Fruit fly (Drosophila melanogaster) whole organism, prepupa: ENCODE measurements around the gene Fancm.

ENCODE experiments used
- Blimp-1 ChIP-seq: fragments of 200-800 bp; sonication (Bioruptor generic); optimal IDR thresholded peaks from 3 replicates; lab custom pipeline; 2017; ENCODE audit warnings: missing biosample characterization, missing genetic modification characterization, mild to moderate bottlenecking, moderate library complexity, missing genetic modification reagents
- CG11762 ChIP-seq: fragments of 200-800 bp; sonication (Bioruptor generic); optimal IDR thresholded peaks from 3 replicates; lab custom pipeline; 2016; ENCODE audit warnings: missing biosample characterization, missing genetic modification characterization; ENCODE audit not compliant: insufficient read depth
- CG16779 ChIP-seq: fragments of 200-800 bp; sonication (Bioruptor generic); optimal IDR thresholded peaks from 3 replicates; lab custom pipeline; 2017; ENCODE audit warnings: missing biosample characterization, mild to moderate bottlenecking, missing genetic modification characterization
- CG32006 ChIP-seq: fragments of 200-800 bp; sonication (Bioruptor generic); optimal IDR thresholded peaks from 3 replicates; lab custom pipeline; 2017; ENCODE audit warnings: missing biosample characterization, mild to moderate bottlenecking, missing genetic modification characterization
- CG9139 ChIP-seq: fragments of 200-800 bp; sonication (Bioruptor generic); optimal IDR thresholded peaks from 3 replicates; lab custom pipeline; 2017; ENCODE audit warnings: missing biosample characterization, mild to moderate bottlenecking, missing genetic modification characterization
- Hr4 ChIP-seq: fragments of 200-800 bp; sonication (Bioruptor generic); optimal IDR thresholded peaks from 3 replicates; lab custom pipeline; 2016; ENCODE audit warnings: missing biosample characterization, missing genetic modification characterization
- Lpt ChIP-seq: fragments of 200-800 bp; sonication (Bioruptor generic); optimal IDR thresholded peaks from 3 replicates; lab custom pipeline; 2016; ENCODE audit warnings: missing biosample characterization, missing genetic modification characterization
- Sox15 ChIP-seq: fragments of 200-800 bp; sonication (Bioruptor generic); optimal IDR thresholded peaks from 3 replicates; lab custom pipeline; 2016; ENCODE audit warnings: missing biosample characterization, missing genetic modification characterization
- cyc ChIP-seq: fragments of 200-800 bp; sonication (Bioruptor generic); optimal IDR thresholded peaks from 3 replicates; lab custom pipeline; 2016; ENCODE audit warnings: missing biosample characterization, missing genetic modification characterization
- dac ChIP-seq: fragments of 200-800 bp; sonication (Bioruptor generic); optimal IDR thresholded peaks from 2 replicates; lab custom pipeline; 2017; ENCODE audit warnings: missing biosample characterization, mild to moderate bottlenecking, missing genetic modification characterization
- spab ChIP-seq: fragments of 200-800 bp; sonication (Bioruptor generic); optimal IDR thresholded peaks from 2 replicates; lab custom pipeline; 2017; ENCODE audit warnings: missing biosample characterization, mild to moderate bottlenecking, missing genetic modification characterization, missing genetic modification reagents
- vri ChIP-seq: fragments of 200-800 bp; sonication (Bioruptor generic); optimal IDR thresholded peaks from 3 replicates; lab custom pipeline; 2016; ENCODE audit warnings: missing biosample characterization, mild to moderate bottlenecking, missing genetic modification characterization

- no peak for TF ChIP-seq CG11762 (GFP tag; lab: Kevin White, UChicago)
- no peak for TF ChIP-seq dac (GFP tag; lab: Kevin White, UChicago)
- TF ChIP-seq CG32006: no peak
- TF ChIP-seq Lpt (GFP tag; lab: Kevin White, UChicago): no peak
- TF ChIP-seq vri: no peak
- TF ChIP-seq Hr4: no peak
- TF ChIP-seq Blimp-1 (GFP tag; lab: Kevin White, UChicago): no peak
- TF ChIP-seq Sox15 (GFP tag; lab: Kevin White, UChicago): no peak
- TF ChIP-seq CG16779 (tag; lab: Kevin White, UChicago): no peak
- TF ChIP-seq spab (GFP tag; lab: Kevin White, UChicago): no peak
- no peak for TF ChIP-seq cyc (GFP tag; lab: Kevin White, UChicago)
- TF ChIP-seq CG9139 (GFP tag; lab: Kevin White, UChicago): no peak
Observed at dm6 chr3R:21456774-21457173, 25.4 kb upstream of the Fancm start.
